Fruit fly (Drosophila melanogaster): Measurements from ENCODE around the gene Rab1.

- TF ChIP-seq Mnt (GFP tag; optimal IDR thresholded peaks at IDR 0.05) (no peak), CG33017 (tag; optimal IDR thresholded peaks at IDR 0.05) (no peak), CG11617 (GFP tag; optimal IDR thresholded peaks at IDR 0.05) (no peak), toe (GFP tag; optimal IDR thresholded peaks at IDR 0.05) (no peak), kay (GFP tag; ENCODE audit: borderline replicate concordance) (no peak), CG14711 (tag; optimal IDR thresholded peaks at IDR 0.05) (no peak), ovo (GFP tag; optimal IDR thresholded peaks at IDR 0.05) (no peak)
Measured at dm6 chr3R:21242318-21242717, 26.5 kb downstream of the Rab1 start, which contains the start of gene CG5892.
